Worm (Caenorhabditis elegans) whole organism, mixed stage, embryonic: ENCODE data around the gene ttr-49.
A peak's percentile ranks its signal among the peaks of the same experiment; 100 is the strongest.

ENCODE experiments used
- M03D4.4 ChIP-seq: sonication (generic microtip); optimal IDR thresholded peaks from 2 replicates; lab custom pipeline; 2017; ENCODE audit warnings: mild to moderate bottlenecking, missing genetic modification characterization, missing compliant biosample characterization
- bed-3 ChIP-seq: fragments of 200-800 bp; sonication (Bioruptor generic); optimal IDR thresholded peaks from 3 replicates; lab custom pipeline; 2018; ENCODE audit warnings: mild to moderate bottlenecking, missing genetic modification characterization, moderate library complexity, missing compliant biosample characterization
- blmp-1 ChIP-seq: fragments of 150-350 bp; optimal IDR thresholded peaks from 2 replicates; lab custom pipeline; 2014; ENCODE audit warnings: missing biosample characterization, missing genetic modification characterization
- ceh-43 ChIP-seq: fragments of 200-800 bp; sonication (Bioruptor generic); optimal IDR thresholded peaks from 2 replicates; lab custom pipeline; 2018; ENCODE audit warnings: mild to moderate bottlenecking, missing genetic modification characterization, moderate library complexity, missing compliant biosample characterization
- ceh-83 ChIP-seq: fragments of 200-800 bp; sonication (Bioruptor generic); optimal IDR thresholded peaks from 2 replicates; lab custom pipeline; 2018; ENCODE audit warnings: mild to moderate bottlenecking, missing genetic modification characterization, missing compliant biosample characterization
- ces-1 ChIP-seq: fragments of 150-350 bp; optimal IDR thresholded peaks from 2 replicates; lab custom pipeline; 2014; ENCODE audit warnings: missing biosample characterization, missing genetic modification reagents, missing genetic modification characterization
- cnd-1 ChIP-seq: fragments of 200-800 bp; sonication (Bioruptor generic); optimal IDR thresholded peaks from 2 replicates; lab custom pipeline; 2018; ENCODE audit warnings: mild to moderate bottlenecking, missing genetic modification characterization, missing compliant biosample characterization
- elt-1 ChIP-seq: sonication (generic microtip); optimal IDR thresholded peaks from 2 replicates; lab custom pipeline; 2017; ENCODE audit warnings: missing genetic modification characterization, mild to moderate bottlenecking, missing compliant biosample characterization, antibody characterized with exemption, moderate library complexity, borderline replicate concordance; ENCODE audit not compliant: insufficient read depth
- elt-3 ChIP-seq: fragments of 150-350 bp; optimal IDR thresholded peaks from 2 replicates; lab custom pipeline; 2014; ENCODE audit warnings: missing biosample characterization, missing genetic modification characterization
- flh-1 ChIP-seq: fragments of 200-800 bp; sonication (Bioruptor generic); optimal IDR thresholded peaks from 2 replicates; lab custom pipeline; 2018; ENCODE audit warnings: mild to moderate bottlenecking, missing genetic modification characterization, moderate library complexity, missing compliant biosample characterization
- ham-2 ChIP-seq: fragments of 200-800 bp; sonication (Bioruptor generic); optimal IDR thresholded peaks from 2 replicates; lab custom pipeline; 2018; ENCODE audit warnings: mild to moderate bottlenecking, missing genetic modification characterization, missing compliant biosample characterization
- hlh-1 ChIP-seq: fragments of 150-350 bp; optimal IDR thresholded peaks from 2 replicates; lab custom pipeline; 2014; ENCODE audit warnings: missing biosample characterization, missing genetic modification reagents, missing genetic modification characterization
- lin-13 ChIP-seq: fragments of 150-350 bp; optimal IDR thresholded peaks from 2 replicates; lab custom pipeline; 2014; ENCODE audit warnings: missing biosample characterization, missing genetic modification characterization
- lin-32 ChIP-seq: fragments of 200-800 bp; sonication (Bioruptor generic); optimal IDR thresholded peaks from 2 replicates; lab custom pipeline; 2018; ENCODE audit warnings: mild to moderate bottlenecking, missing genetic modification characterization, missing compliant biosample characterization
- lsy-2 ChIP-seq: fragments of 150-350 bp; optimal IDR thresholded peaks from 2 replicates; lab custom pipeline; 2014; ENCODE audit warnings: missing biosample characterization, missing genetic modification characterization
- mab-5 ChIP-seq: fragments of 150-350 bp; optimal IDR thresholded peaks from 2 replicates; lab custom pipeline; 2014; ENCODE audit warnings: missing biosample characterization, missing genetic modification characterization
- mep-1 ChIP-seq: fragments of 150-350 bp; optimal IDR thresholded peaks from 2 replicates; lab custom pipeline; 2017; ENCODE audit warnings: missing biosample characterization, missing genetic modification reagents, missing genetic modification characterization, inconsistent platforms
- mls-2 ChIP-seq: sonication (generic microtip); optimal IDR thresholded peaks from 2 replicates; lab custom pipeline; 2016; ENCODE audit warnings: mild to moderate bottlenecking, missing genetic modification characterization, moderate library complexity, missing compliant biosample characterization
- nhr-2 ChIP-seq: fragments of 150-350 bp; optimal IDR thresholded peaks from 2 replicates; lab custom pipeline; 2014; ENCODE audit warnings: missing biosample characterization, missing genetic modification characterization
- nhr-237 ChIP-seq: fragments of 150-350 bp; optimal IDR thresholded peaks from 2 replicates; lab custom pipeline; 2014; ENCODE audit warnings: missing biosample characterization, missing genetic modification characterization
- nhr-28 ChIP-seq: fragments of 150-350 bp; optimal IDR thresholded peaks from 2 replicates; lab custom pipeline; 2014; ENCODE audit warnings: missing biosample characterization, missing genetic modification characterization
- nhr-76 ChIP-seq: sonication (generic microtip); optimal IDR thresholded peaks from 2 replicates; lab custom pipeline; 2017; ENCODE audit warnings: missing biosample characterization, missing genetic modification characterization
- pha-4 ChIP-seq: fragments of 150-350 bp; optimal IDR thresholded peaks from 2 replicates; lab custom pipeline; 2018; ENCODE audit warnings: missing biosample characterization, missing genetic modification reagents, missing genetic modification characterization
- sem-2 ChIP-seq: fragments of 200-800 bp; sonication (Bioruptor generic); optimal IDR thresholded peaks from 2 replicates; lab custom pipeline; 2018; ENCODE audit warnings: mild to moderate bottlenecking, missing genetic modification characterization, missing compliant biosample characterization
- snpc-4 ChIP-seq: fragments of 150-350 bp; optimal IDR thresholded peaks from 2 replicates; lab custom pipeline; 2014; ENCODE audit warnings: missing biosample characterization, missing genetic modification characterization
- sptf-1 ChIP-seq: sonication (generic microtip); optimal IDR thresholded peaks from 2 replicates; lab custom pipeline; 2017; ENCODE audit warnings: mild to moderate bottlenecking, missing genetic modification characterization, moderate library complexity, missing compliant biosample characterization
- tbx-8 ChIP-seq: fragments of 200-800 bp; sonication (Bioruptor generic); optimal IDR thresholded peaks from 2 replicates; lab custom pipeline; 2018; ENCODE audit warnings: mild to moderate bottlenecking, missing genetic modification characterization, moderate library complexity, missing compliant biosample characterization
- unc-120 ChIP-seq: sonication (generic microtip); optimal IDR thresholded peaks from 2 replicates; lab custom pipeline; 2017; ENCODE audit warnings: missing genetic modification characterization, missing compliant biosample characterization; ENCODE audit not compliant: poor library complexity, severe bottlenecking
- unc-39 ChIP-seq: fragments of 150-350 bp; optimal IDR thresholded peaks from 2 replicates; lab custom pipeline; 2014; ENCODE audit warnings: missing biosample characterization, missing genetic modification characterization
- zip-8 ChIP-seq: fragments of 150-350 bp; optimal IDR thresholded peaks from 2 replicates; lab custom pipeline; 2014; ENCODE audit warnings: missing biosample characterization, missing genetic modification characterization
- ztf-11 ChIP-seq: fragments of 150-350 bp; optimal IDR thresholded peaks from 2 replicates; lab custom pipeline; 2014; ENCODE audit warnings: missing biosample characterization, missing genetic modification characterization

The ttr-49 gene

ce11 chrV:9324167-9324566 lies 32.1 kb downstream of the ttr-49 start:
- TF ChIP-seq lin-32 (GFP tag; lab: Kevin White, UChicago): no peak
- TF ChIP-seq ceh-83 (GFP tag; lab: Kevin White, UChicago): no peak
- TF ChIP-seq lsy-2 (tag; lab: Kevin White, UChicago): no peak
- TF ChIP-seq unc-39 (tag; lab: Kevin White, UChicago): no peak
- TF ChIP-seq nhr-76: no peak
- no peak for TF ChIP-seq ztf-11 (tag; lab: Kevin White, UChicago)
- no peak for TF ChIP-seq blmp-1 (tag; lab: Kevin White, UChicago)
- TF ChIP-seq sptf-1 (tag; lab: Kevin White, UChicago): no peak
- no peak for TF ChIP-seq zip-8 (tag; lab: Kevin White, UChicago)
- TF ChIP-seq pha-4: no peak
- TF ChIP-seq, all 35 proteins: peak for 0

ce11 chrV:9322886-9323285 lies 33.4 kb downstream of the ttr-49 start, which contains the start of gene tag-153:
Gene tag-153, plus strand, starts transcription at chrV:9323085.
- TF ChIP-seq cnd-1 (tag; lab: Kevin White, UChicago) (no peak), ham-2 (GFP tag; lab: Kevin White, UChicago) (no peak), mep-1 (tag; lab: Kevin White, UChicago) (no peak), nhr-2 (no peak), hlh-1 (no peak), blmp-1 (tag; lab: Kevin White, UChicago) (no peak), unc-39 (tag; lab: Kevin White, UChicago) (no peak), snpc-4 (tag; lab: Kevin White, UChicago) (no peak), nhr-237 (no peak), sptf-1 (tag; lab: Kevin White, UChicago) (no peak), tbx-8 (GFP tag; lab: Kevin White, UChicago) (no peak), flh-1 (GFP tag; lab: Kevin White, UChicago) (no peak)

ce11 chrV:9321185-9321584 lies 35.1 kb downstream of the ttr-49 start, which contains the start of gene F44A2.7:
Gene F44A2.7, plus strand, starts transcription at chrV:9321485.
- no peak for TF ChIP-seq mab-5 (tag; lab: Kevin White, UChicago)
- TF ChIP-seq hlh-1: no peak
- no peak for TF ChIP-seq sptf-1 (tag; lab: Kevin White, UChicago)
- no peak for TF ChIP-seq nhr-28 (tag; lab: Kevin White, UChicago)
- TF ChIP-seq flh-1 (GFP tag; lab: Kevin White, UChicago): no peak
- no peak for TF ChIP-seq blmp-1 (tag; lab: Kevin White, UChicago)
- no peak for TF ChIP-seq ztf-11 (tag; lab: Kevin White, UChicago)
- no peak for TF ChIP-seq cnd-1 (tag; lab: Kevin White, UChicago)
- no peak for TF ChIP-seq unc-39 (tag; lab: Kevin White, UChicago)
- no peak for TF ChIP-seq sem-2 (GFP tag; lab: Kevin White, UChicago)
- no peak for TF ChIP-seq mls-2 (tag; lab: Kevin White, UChicago)
- no peak for TF ChIP-seq elt-1 (tag; lab: Kevin White, UChicago)
- no peak for TF ChIP-seq nhr-76
- no peak for TF ChIP-seq ceh-43 (GFP tag; lab: Kevin White, UChicago)
- TF ChIP-seq lsy-2 (tag; lab: Kevin White, UChicago): no peak
- no peak for TF ChIP-seq M03D4.4
- TF ChIP-seq zip-8 (tag; lab: Kevin White, UChicago): no peak

- TF ChIP-seq mab-5 (tag; lab: Kevin White, UChicago): no peak
- no peak for TF ChIP-seq unc-39 (tag; lab: Kevin White, UChicago)
- no peak for TF ChIP-seq mep-1 (tag; lab: Kevin White, UChicago)
- TF ChIP-seq sptf-1 (tag; lab: Kevin White, UChicago): peak; percentile 57
- TF ChIP-seq ham-2 (GFP tag; lab: Kevin White, UChicago): no peak
- no peak for TF ChIP-seq cnd-1 (tag; lab: Kevin White, UChicago)
- TF ChIP-seq elt-3 (tag; lab: Kevin White, UChicago): no peak
- TF ChIP-seq lin-32 (GFP tag; lab: Kevin White, UChicago): no peak
- TF ChIP-seq nhr-76: no peak
- peak; percentile 40 for TF ChIP-seq ceh-83 (GFP tag; lab: Kevin White, UChicago)
- no peak for TF ChIP-seq ces-1 (GFP tag; lab: Kevin White, UChicago)
- no peak for TF ChIP-seq lin-13 (tag; lab: Kevin White, UChicago)
- TF ChIP-seq hlh-1: no peak
- no peak for TF ChIP-seq lsy-2 (tag; lab: Kevin White, UChicago)
- peak; percentile 58 for TF ChIP-seq unc-120 (tag; lab: Kevin White, UChicago)
- no peak for TF ChIP-seq ceh-43 (GFP tag; lab: Kevin White, UChicago)
- TF ChIP-seq bed-3 (GFP tag; lab: Kevin White, UChicago): peak; percentile 5
- TF ChIP-seq M03D4.4: peak; percentile 6
- TF ChIP-seq snpc-4 (tag; lab: Kevin White, UChicago): no peak
- no peak for TF ChIP-seq blmp-1 (tag; lab: Kevin White, UChicago)
- no peak for TF ChIP-seq pha-4
Observed at ce11 chrV:9318046-9318445, 38.3 kb downstream of the ttr-49 start, which contains the start of gene kvs-3. Gene kvs-3, plus strand, starts transcription at chrV:9318311.
